Worm (Caenorhabditis elegans) whole organism, early embryonic: ENCODE results near the gene T13H5.1.

Source experiments
- aly-1 ChIP-seq: sonication (generic microtip); optimal IDR thresholded peaks from 2 replicates; lab custom pipeline; 2016; ENCODE audit warnings: missing genetic modification characterization, missing compliant biosample characterization
- ama-1 ChIP-seq: fragments of 150-350 bp; optimal IDR thresholded peaks from 2 replicates; lab custom pipeline; 2014
- ceh-13 ChIP-seq: fragments of 200-800 bp; sonication (Bioruptor generic); optimal IDR thresholded peaks from 2 replicates; lab custom pipeline; 2018; ENCODE audit warnings: mild to moderate bottlenecking, missing genetic modification characterization, missing compliant biosample characterization

DNA sequence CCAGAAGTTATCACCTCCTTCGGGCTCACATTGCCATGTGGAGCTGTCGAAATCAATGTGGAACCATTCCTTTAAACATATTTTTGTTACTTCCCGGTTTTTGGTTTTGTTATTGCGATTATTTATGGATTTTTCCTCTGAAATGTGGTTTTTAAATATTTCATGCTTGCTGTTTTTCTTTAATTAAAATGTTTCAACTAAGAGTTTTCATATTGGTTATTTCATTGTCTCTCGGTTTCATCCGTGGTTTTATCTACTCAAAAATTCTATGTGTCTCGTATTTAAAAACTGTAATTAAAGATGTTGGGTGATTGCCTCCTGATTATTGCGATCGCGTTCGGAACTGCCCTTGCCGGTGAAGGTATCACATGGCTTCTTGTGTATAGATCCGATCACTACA, 42.0 kb downstream of the T13H5.1 start, which contains the start of gene F22B5.10:
- TF ChIP-seq ama-1: no peak
- TF ChIP-seq aly-1: no peak
- no peak for TF ChIP-seq ceh-13 (GFP tag; lab: Kevin White, UChicago)
